Fruit fly (Drosophila melanogaster) whole organism, embryonic: ENCODE results near the gene CG6567.

Experiments
- CG10654 ChIP-seq: fragments of 200-800 bp; sonication (Bioruptor generic); optimal IDR thresholded peaks from 2 replicates; lab custom pipeline; 2016; ENCODE audit warnings: missing biosample characterization, missing genetic modification characterization
- CG11695 ChIP-seq: fragments of 200-800 bp; sonication (Bioruptor generic); IDR thresholded peaks from 3 replicates; pipeline ENCODE4 v1.3.6; 2022; ENCODE audit warnings: missing biosample characterization, missing genetic modification characterization
- CG12391 ChIP-seq: fragments of 200-800 bp; sonication (Bioruptor generic); optimal IDR thresholded peaks from 3 replicates; lab custom pipeline; 2018; ENCODE audit warnings: missing biosample characterization, mild to moderate bottlenecking, missing genetic modification characterization, moderate library complexity
- CG14441 ChIP-seq: fragments of 200-800 bp; sonication (Bioruptor generic); IDR thresholded peaks from 2 replicates; pipeline ENCODE4 v1.3.6; 2022; ENCODE audit warnings: missing biosample characterization, missing genetic modification characterization
- CG15011 ChIP-seq: fragments of 200-800 bp; sonication (Bioruptor generic); optimal IDR thresholded peaks from 3 replicates; lab custom pipeline; 2018; ENCODE audit warnings: missing biosample characterization, mild to moderate bottlenecking, missing genetic modification characterization
- CG15601 ChIP-seq: fragments of 200-800 bp; sonication (Bioruptor generic); optimal IDR thresholded peaks from 3 replicates; lab custom pipeline; 2019; ENCODE audit warnings: missing biosample characterization, mild to moderate bottlenecking, missing genetic modification characterization, moderate library complexity
- CG16863 ChIP-seq: fragments of 200-800 bp; sonication (Bioruptor generic); optimal IDR thresholded peaks from 3 replicates; lab custom pipeline; 2016; ENCODE audit warnings: missing biosample characterization, missing genetic modification characterization
- CG17361 ChIP-seq: fragments of 200-800 bp; sonication (Bioruptor generic); IDR thresholded peaks from 3 replicates; pipeline ENCODE4 v1.3.6; 2022; ENCODE audit warnings: missing biosample characterization, missing genetic modification characterization
- CG2678 ChIP-seq: fragments of 200-800 bp; sonication (Bioruptor generic); optimal IDR thresholded peaks from 3 replicates; lab custom pipeline; 2019; ENCODE audit warnings: missing biosample characterization, mild to moderate bottlenecking, missing genetic modification characterization, moderate library complexity
- CG30020 ChIP-seq: fragments of 200-800 bp; optimal IDR thresholded peaks from 2 replicates; lab custom pipeline; 2019; ENCODE audit warnings: missing biosample characterization, mild to moderate bottlenecking, missing genetic modification characterization, moderate library complexity
- CG34376 ChIP-seq: fragments of 200-800 bp; sonication (Bioruptor generic); optimal IDR thresholded peaks from 2 replicates; lab custom pipeline; 2018; ENCODE audit warnings: missing biosample characterization, mild to moderate bottlenecking, missing genetic modification characterization
- CG3847 ChIP-seq: fragments of 200-800 bp; sonication (Bioruptor generic); IDR thresholded peaks from 2 replicates; pipeline ENCODE4 v1.3.6; 2022; ENCODE audit warnings: missing biosample characterization, missing genetic modification characterization
- CG42726 ChIP-seq: fragments of 200-800 bp; sonication (Bioruptor generic); IDR thresholded peaks from 2 replicates; pipeline ENCODE4 v1.3.6; 2022; ENCODE audit warnings: missing biosample characterization, missing genetic modification characterization; ENCODE audit not compliant: partially characterized antibody
- CG7372 ChIP-seq: fragments of 200-800 bp; sonication (Bioruptor generic); IDR thresholded peaks from 2 replicates; pipeline ENCODE4 v1.3.6; 2022; ENCODE audit warnings: missing biosample characterization, missing genetic modification characterization
- CG7928 ChIP-seq: fragments of 200-800 bp; sonication (Bioruptor generic); optimal IDR thresholded peaks from 2 replicates; lab custom pipeline; 2017; ENCODE audit warnings: missing biosample characterization, mild to moderate bottlenecking, missing genetic modification characterization
- Chrac-16 ChIP-seq: fragments of 200-800 bp; sonication (Bioruptor generic); optimal IDR thresholded peaks from 3 replicates; lab custom pipeline; 2016; ENCODE audit warnings: missing biosample characterization, missing genetic modification characterization
- D19B ChIP-seq: fragments of 200-800 bp; sonication (Bioruptor generic); optimal IDR thresholded peaks from 2 replicates; lab custom pipeline; 2017; ENCODE audit warnings: missing biosample characterization, mild to moderate bottlenecking, missing genetic modification characterization
- Dfd ChIP-seq, 2 experiments: fragments of >200 bp; optimal IDR thresholded peaks; 2 replicates each; lab custom pipeline; 2017; ENCODE audit warnings: missing biosample characterization in 2 of 2, missing genetic modification characterization in 2 of 2
- Hand ChIP-seq: fragments of 200-800 bp; sonication (Bioruptor generic); optimal IDR thresholded peaks from 2 replicates; lab custom pipeline; 2017; ENCODE audit warnings: mild to moderate bottlenecking, missing biosample characterization, missing genetic modification reagents, missing genetic modification characterization
- Hsf ChIP-seq: fragments of 200-800 bp; sonication (Bioruptor generic); optimal IDR thresholded peaks from 3 replicates; lab custom pipeline; 2016; ENCODE audit warnings: missing biosample characterization, missing genetic modification characterization
- Lpt ChIP-seq: fragments of >200 bp; optimal IDR thresholded peaks from 2 replicates; lab custom pipeline; 2018; ENCODE audit warnings: missing biosample characterization, missing genetic modification characterization
- MESR4 ChIP-seq: fragments of 200-800 bp; sonication (Bioruptor generic); optimal IDR thresholded peaks from 2 replicates; lab custom pipeline; 2018; ENCODE audit warnings: missing biosample characterization, mild to moderate bottlenecking, missing genetic modification characterization, moderate library complexity
- Sin3A ChIP-seq: fragments of >200 bp; optimal IDR thresholded peaks from 2 replicates; lab custom pipeline; 2018
- Trl ChIP-seq, 3 experiments: fragments of >200 bp in 2 of 3; fragments of 200-800 bp in 1 of 3; sonication (Bioruptor generic) in 1 of 3; optimal IDR thresholded peaks; 2 replicates in 1 of 3; 3 replicates in 2 of 3; lab custom pipeline; 2016 to 2017; ENCODE audit warnings: missing biosample characterization in 1 of 3, missing genetic modification characterization in 1 of 3
- aop ChIP-seq: fragments of 200-800 bp; sonication (Bioruptor generic); IDR thresholded peaks from 2 replicates; pipeline ENCODE4 v1.3.6; 2022; ENCODE audit warnings: missing biosample characterization, missing genetic modification characterization
- bsh ChIP-seq, 2 experiments: fragments of 200-800 bp; sonication (Bioruptor generic); optimal IDR thresholded peaks; 2 replicates each; lab custom pipeline; 2017 to 2018; ENCODE audit warnings: mild to moderate bottlenecking in 2 of 2, missing biosample characterization in 2 of 2, missing genetic modification characterization in 2 of 2, moderate library complexity in 1 of 2
- chn ChIP-seq: fragments of 200-800 bp; sonication (Bioruptor generic); optimal IDR thresholded peaks from 2 replicates; lab custom pipeline; 2016; ENCODE audit warnings: missing biosample characterization, missing genetic modification characterization
- ci ChIP-seq: fragments of 200-800 bp; sonication (Bioruptor generic); IDR thresholded peaks from 3 replicates; pipeline ENCODE4 v1.3.6; 2022; ENCODE audit warnings: missing biosample characterization, missing genetic modification characterization
- dpn ChIP-seq, 2 experiments: fragments of 200-800 bp; sonication (Bioruptor generic); optimal IDR thresholded peaks; 3 replicates each; lab custom pipeline; 2016; ENCODE audit warnings: missing biosample characterization in 2 of 2, missing genetic modification characterization in 2 of 2
- fd96Cb ChIP-seq: fragments of 200-800 bp; sonication (Bioruptor generic); optimal IDR thresholded peaks from 2 replicates; lab custom pipeline; 2018; ENCODE audit warnings: missing biosample characterization, mild to moderate bottlenecking, missing genetic modification characterization, moderate library complexity
- gcm ChIP-seq: fragments of 200-800 bp; sonication (Bioruptor generic); optimal IDR thresholded peaks from 2 replicates; lab custom pipeline; 2019; ENCODE audit warnings: missing biosample characterization, mild to moderate bottlenecking, missing genetic modification characterization, moderate library complexity
- gcm2 ChIP-seq: fragments of 200-800 bp; sonication (Bioruptor generic); optimal IDR thresholded peaks from 2 replicates; lab custom pipeline; 2016; ENCODE audit warnings: missing biosample characterization, missing genetic modification characterization
- gem ChIP-seq: fragments of 200-800 bp; sonication (Bioruptor generic); optimal IDR thresholded peaks from 2 replicates; lab custom pipeline; 2019; ENCODE audit warnings: missing biosample characterization, mild to moderate bottlenecking, missing genetic modification characterization, moderate library complexity
- h ChIP-seq: fragments of >200 bp; optimal IDR thresholded peaks from 2 replicates; lab custom pipeline; 2017
- ham ChIP-seq: fragments of 200-800 bp; sonication (Bioruptor generic); IDR thresholded peaks from 2 replicates; pipeline ENCODE4 v1.3.6; 2022; ENCODE audit warnings: missing biosample characterization, missing genetic modification characterization
- nerfin-2 ChIP-seq: fragments of 200-800 bp; sonication (Bioruptor generic); IDR thresholded peaks from 2 replicates; pipeline ENCODE4 v1.3.6; 2022; ENCODE audit warnings: missing biosample characterization, missing genetic modification characterization; ENCODE audit not compliant: partially characterized antibody
- pb ChIP-seq: fragments of 200-800 bp; sonication (Bioruptor generic); optimal IDR thresholded peaks from 3 replicates; lab custom pipeline; 2016; ENCODE audit warnings: missing biosample characterization, missing genetic modification characterization
- sc ChIP-seq, 3 experiments: fragments of >200 bp in 2 of 3; fragments of 200-800 bp in 1 of 3; sonication (Bioruptor generic) in 1 of 3; optimal IDR thresholded peaks; 2 replicates in 2 of 3; 3 replicates in 1 of 3; lab custom pipeline; 2017; ENCODE audit warnings: mild to moderate bottlenecking in 1 of 3, missing biosample characterization in 1 of 3, missing genetic modification characterization in 1 of 3, missing genetic modification reagents in 1 of 3
- sd ChIP-seq: fragments of 200-800 bp; sonication (Bioruptor generic); optimal IDR thresholded peaks from 3 replicates; lab custom pipeline; 2018; ENCODE audit warnings: missing biosample characterization, mild to moderate bottlenecking, missing genetic modification characterization, moderate library complexity
- stc ChIP-seq: fragments of 200-800 bp; sonication (Bioruptor generic); IDR thresholded peaks from 2 replicates; pipeline ENCODE4 v1.3.6; 2022; ENCODE audit warnings: missing biosample characterization, missing genetic modification characterization
- stwl ChIP-seq: fragments of 200-800 bp; sonication (Bioruptor generic); optimal IDR thresholded peaks from 3 replicates; lab custom pipeline; 2018; ENCODE audit warnings: missing biosample characterization, mild to moderate bottlenecking, missing genetic modification characterization, moderate library complexity
- vnd ChIP-seq: fragments of 200-800 bp; sonication (Bioruptor generic); IDR thresholded peaks from 3 replicates; pipeline ENCODE4 v1.3.6; 2022; ENCODE audit warnings: missing biosample characterization, missing genetic modification characterization; ENCODE audit not compliant: partially characterized antibody
- zf30C ChIP-seq: fragments of 200-800 bp; sonication (Bioruptor generic); optimal IDR thresholded peaks from 3 replicates; lab custom pipeline; 2018; ENCODE audit warnings: missing biosample characterization, mild to moderate bottlenecking, missing genetic modification characterization

Gene CG6567

DNA sequence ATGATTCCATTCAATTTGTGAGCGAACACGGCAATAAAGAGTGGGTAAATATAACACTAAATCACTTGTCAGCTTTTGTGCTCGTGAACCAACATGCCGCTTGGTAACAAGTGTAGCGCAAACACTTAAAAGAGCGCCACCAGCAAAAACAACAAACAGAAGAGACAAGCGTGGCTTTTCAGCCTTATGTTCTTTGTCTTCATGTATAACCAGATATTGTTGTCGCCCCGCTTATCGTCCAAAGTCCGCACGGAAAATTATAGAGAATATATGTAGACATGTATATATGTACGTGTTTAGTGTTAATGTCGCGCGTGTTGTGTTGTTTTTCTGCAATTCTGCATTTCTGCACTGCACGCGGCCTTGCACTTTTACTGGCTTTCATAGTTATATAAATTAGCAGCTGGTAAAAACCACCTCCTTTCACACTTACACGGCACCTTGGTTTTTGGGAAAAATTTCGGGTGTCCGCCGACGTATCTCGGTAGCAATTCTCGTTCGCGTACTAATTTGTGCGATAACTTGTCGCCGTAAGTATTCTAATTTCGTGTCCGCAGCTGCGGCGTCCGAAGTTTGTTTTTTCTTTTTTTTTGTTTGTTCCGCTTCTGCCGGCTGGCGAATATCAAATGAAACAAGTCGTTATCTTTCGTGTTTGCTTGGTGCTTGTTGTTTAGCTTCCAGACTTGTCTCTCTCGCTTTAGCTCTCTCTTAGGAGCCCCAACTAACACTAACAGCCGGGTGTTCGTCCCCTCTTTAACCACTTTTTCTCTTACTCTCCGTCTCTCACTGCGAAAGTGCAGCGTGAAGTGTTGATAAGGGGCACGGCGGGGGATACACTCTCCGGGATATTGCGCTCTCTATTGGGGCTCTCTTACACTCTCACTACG, 34.6 kb upstream of the CG6567 start (continued):
- TF ChIP-seq Sin3A (lab: Kevin White, UChicago): no peak
- TF ChIP-seq dpn (GFP tag; optimal IDR thresholded peaks at IDR 0.05; lab: Kevin White, UChicago): peak; percentile 19 to 26
- no peak for TF ChIP-seq ham (GFP tag; lab: Robert Waterston, UW)
- no peak for TF ChIP-seq CG30020 (tag; lab: Kevin White, UChicago)
- no peak for TF ChIP-seq nerfin-2
- no peak for TF ChIP-seq gcm
- no peak for TF ChIP-seq CG16863 (GFP tag; lab: Kevin White, UChicago)
- peak; percentile 2 for TF ChIP-seq CG15011 (GFP tag; lab: Kevin White, UChicago)
- no peak for TF ChIP-seq sc (optimal IDR thresholded peaks at IDR 0.05; lab: Kevin White, UChicago)
- TF ChIP-seq sc (GFP tag; optimal IDR thresholded peaks at IDR 0.05; lab: Kevin White, UChicago): no peak
- no peak for TF ChIP-seq CG15601
- TF ChIP-seq gem (tag; lab: Kevin White, UChicago): no peak
- TF ChIP-seq Hsf (GFP tag; lab: Kevin White, UChicago): no peak
- TF ChIP-seq MESR4 (GFP tag; lab: Kevin White, UChicago): no peak
- peak; percentile 39; the same call in 1 of the 3 replicates for TF ChIP-seq CG17361
- no peak for TF ChIP-seq Dfd (GFP tag; optimal IDR thresholded peaks at IDR 0.05; lab: Kevin White, UChicago)
- no peak for TF ChIP-seq CG7372 (GFP tag; lab: Robert Waterston, UW)
- TF ChIP-seq CG3847: no peak
- TF ChIP-seq Lpt (GFP tag; lab: Kevin White, UChicago): no peak
- TF ChIP-seq zf30C (GFP tag; lab: Kevin White, UChicago): no peak
- TF ChIP-seq Hand (GFP tag; lab: Kevin White, UChicago): peak; percentile 44
- no peak for TF ChIP-seq stwl (tag; lab: Kevin White, UChicago)
- peak; percentile 64 for TF ChIP-seq CG2678 (tag; lab: Kevin White, UChicago)
- no peak for TF ChIP-seq gcm2 (GFP tag; lab: Kevin White, UChicago)
- no peak for TF ChIP-seq vnd (GFP tag; lab: Robert Waterston, UW)
- no peak for TF ChIP-seq Chrac-16 (GFP tag; lab: Kevin White, UChicago)
- TF ChIP-seq ci (GFP tag; lab: Robert Waterston, UW): peak; percentile 77
- no peak for TF ChIP-seq CG7928 (GFP tag; lab: Kevin White, UChicago)
- TF ChIP-seq chn (GFP tag; lab: Kevin White, UChicago): no peak
- no peak; the same call in 1 of the 2 replicates for TF ChIP-seq stc (GFP tag; lab: Robert Waterston, UW)
- no peak for TF ChIP-seq fd96Cb
- no peak for TF ChIP-seq pb
- TF ChIP-seq CG42726 (GFP tag; lab: Robert Waterston, UW): no peak
- peak; percentile 2 for TF ChIP-seq CG12391
- peak; percentile 4 to 82 for TF ChIP-seq bsh (GFP tag; optimal IDR thresholded peaks at IDR 0.05; lab: Kevin White, UChicago)
- TF ChIP-seq D19B: peak; percentile 44
- TF ChIP-seq CG11695 (GFP tag; lab: Robert Waterston, UW): 0 out of 3 replicates have a peak, but pooled peaks have one; percentile 6
- peak; percentile 38; the same call in 1 of the 2 replicates for TF ChIP-seq CG14441 (GFP tag; lab: Robert Waterston, UW)
- TF ChIP-seq aop (GFP tag; lab: Robert Waterston, UW): no peak
- TF ChIP-seq Trl (optimal IDR thresholded peaks at IDR 0.05; lab: Kevin White, UChicago): peak; percentile 96 to 97
- TF ChIP-seq Trl (GFP tag; optimal IDR thresholded peaks at IDR 0.05; lab: Kevin White, UChicago): no peak
- TF ChIP-seq CG34376 (GFP tag; lab: Kevin White, UChicago): peak; percentile 54
- TF ChIP-seq CG10654 (GFP tag; lab: Kevin White, UChicago): no peak
- no peak for TF ChIP-seq sd (tag; lab: Kevin White, UChicago)
- TF ChIP-seq h (lab: Kevin White, UChicago): no peak
